Worm (Caenorhabditis elegans) whole organism, L1 larva: ENCODE data around the gene sdz-15.

Source experiments
- C16A3.4 ChIP-seq: fragments of 150-350 bp; optimal IDR thresholded peaks from 2 replicates; lab custom pipeline; 2014; ENCODE audit warnings: missing biosample characterization, missing genetic modification characterization
- F16B12.6 ChIP-seq: fragments of 150-350 bp; optimal IDR thresholded peaks from 2 replicates; lab custom pipeline; 2014; ENCODE audit warnings: missing biosample characterization, missing genetic modification characterization
- aha-1 ChIP-seq: fragments of 150-350 bp; optimal IDR thresholded peaks from 2 replicates; lab custom pipeline; 2014; ENCODE audit warnings: missing biosample characterization, missing genetic modification characterization
- aly-2 ChIP-seq: fragments of 150-350 bp; optimal IDR thresholded peaks from 2 replicates; lab custom pipeline; 2014; ENCODE audit warnings: missing biosample characterization, missing genetic modification characterization
- blmp-1 ChIP-seq: fragments of 150-350 bp; optimal IDR thresholded peaks from 2 replicates; lab custom pipeline; 2014; ENCODE audit warnings: missing biosample characterization, missing genetic modification characterization
- ceh-63 ChIP-seq: fragments of 200-800 bp; sonication (Bioruptor generic); optimal IDR thresholded peaks from 2 replicates; lab custom pipeline; 2018; ENCODE audit warnings: mild to moderate bottlenecking, missing genetic modification characterization, missing compliant biosample characterization
- ceh-82 ChIP-seq, 3 experiments: fragments of 150-350 bp in 1 of 3; sonication (generic microtip) in 2 of 3; optimal IDR thresholded peaks; 2 replicates each; lab custom pipeline; 2014 to 2017; ENCODE audit warnings: missing biosample characterization in 3 of 3, missing genetic modification characterization in 3 of 3
- ceh-90 ChIP-seq: sonication (generic microtip); optimal IDR thresholded peaks from 2 replicates; lab custom pipeline; 2016; ENCODE audit warnings: missing genetic modification characterization, missing compliant biosample characterization
- dpl-1 ChIP-seq, 3 experiments: fragments of 150-350 bp in 2 of 3; sonication (generic microtip) in 1 of 3; optimal IDR thresholded peaks; 2 replicates each; lab custom pipeline; 2014 to 2017; ENCODE audit warnings: missing biosample characterization in 3 of 3, missing genetic modification characterization in 3 of 3, missing genetic modification reagents in 3 of 3
- dsc-1 ChIP-seq: sonication (generic microtip); optimal IDR thresholded peaks from 2 replicates; lab custom pipeline; 2016; ENCODE audit warnings: mild to moderate bottlenecking, missing genetic modification characterization, missing compliant biosample characterization
- efl-1 ChIP-seq, 4 experiments: fragments of 150-350 bp; optimal IDR thresholded peaks in 3 of 4; peaks in 1 of 4; 1 replicate in 1 of 4; 2 replicates in 3 of 4; lab custom pipeline; 2014; ENCODE audit warnings: missing biosample characterization in 2 of 4, missing genetic modification characterization in 2 of 4, missing genetic modification reagents in 2 of 4
- egl-13 ChIP-seq: sonication (generic microtip); optimal IDR thresholded peaks from 2 replicates; lab custom pipeline; 2016; ENCODE audit warnings: missing genotype, missing genetic modification reagents, missing genetic modification characterization, missing compliant biosample characterization
- egl-27 ChIP-seq, 2 experiments: fragments of 150-350 bp in 1 of 2; sonication (generic microtip); optimal IDR thresholded peaks; 3 replicates each; lab custom pipeline; 2017 to 2018; ENCODE audit warnings: missing biosample characterization in 2 of 2, missing genetic modification characterization in 2 of 2, missing genetic modification reagents in 2 of 2
- elt-2 ChIP-seq: sonication (generic microtip); optimal IDR thresholded peaks from 2 replicates; lab custom pipeline; 2016; ENCODE audit warnings: missing genetic modification characterization, mild to moderate bottlenecking, inconsistent platforms, missing compliant biosample characterization, missing genetic modification reagents
- fkh-10 ChIP-seq: sonication (generic microtip); optimal IDR thresholded peaks from 2 replicates; lab custom pipeline; 2017; ENCODE audit warnings: missing biosample characterization, missing genetic modification reagents, missing genetic modification characterization
- fkh-4 ChIP-seq: sonication (generic microtip); optimal IDR thresholded peaks from 2 replicates; lab custom pipeline; 2016; ENCODE audit warnings: missing compliant biosample characterization, missing genetic modification characterization, borderline replicate concordance
- fkh-8 ChIP-seq: sonication (generic microtip); optimal IDR thresholded peaks from 2 replicates; lab custom pipeline; 2016; ENCODE audit warnings: mild to moderate bottlenecking, missing genetic modification characterization, missing compliant biosample characterization
- fos-1 ChIP-seq: fragments of 150-350 bp; optimal IDR thresholded peaks from 2 replicates; lab custom pipeline; 2014; ENCODE audit warnings: missing biosample characterization, missing genetic modification characterization
- hlh-17 ChIP-seq: fragments of 200-800 bp; sonication (Bioruptor generic); optimal IDR thresholded peaks from 2 replicates; lab custom pipeline; 2018; ENCODE audit warnings: missing genetic modification characterization, mild to moderate bottlenecking, missing compliant biosample characterization, moderate library complexity, borderline replicate concordance
- hlh-4 ChIP-seq: sonication (generic microtip); optimal IDR thresholded peaks from 2 replicates; lab custom pipeline; 2016; ENCODE audit warnings: mild to moderate bottlenecking, missing genetic modification characterization, missing compliant biosample characterization
- isw-1 ChIP-seq: fragments of 200-800 bp; sonication (Bioruptor generic); IDR thresholded peaks from 2 replicates; pipeline ENCODE4 v1.3.6; 2022; ENCODE audit warnings: missing genetic modification characterization, missing compliant biosample characterization
- lin-13 ChIP-seq: fragments of 150-350 bp; optimal IDR thresholded peaks from 2 replicates; lab custom pipeline; 2014; ENCODE audit warnings: missing biosample characterization, missing genetic modification reagents, missing genetic modification characterization
- lin-14 ChIP-seq: fragments of 200-800 bp; sonication (Bioruptor generic); optimal IDR thresholded peaks from 2 replicates; lab custom pipeline; 2018; ENCODE audit warnings: mild to moderate bottlenecking, missing genetic modification characterization, moderate library complexity, missing compliant biosample characterization
- lin-15B ChIP-seq: fragments of 150-350 bp; sonication (generic microtip); optimal IDR thresholded peaks from 3 replicates; lab custom pipeline; 2014; ENCODE audit warnings: missing biosample characterization, missing genetic modification characterization
- lin-35 ChIP-seq, 2 experiments: fragments of 150-350 bp; optimal IDR thresholded peaks; 2 replicates each; lab custom pipeline; 2014; ENCODE audit warnings: missing biosample characterization in 2 of 2, missing genetic modification characterization in 2 of 2, missing genetic modification reagents in 2 of 2
- lir-3 ChIP-seq: sonication (generic microtip); optimal IDR thresholded peaks from 2 replicates; lab custom pipeline; 2016; ENCODE audit warnings: mild to moderate bottlenecking, missing genetic modification characterization, moderate library complexity, missing compliant biosample characterization; ENCODE audit not compliant: poor library complexity
- lsy-2 ChIP-seq, 2 experiments: fragments of 150-350 bp; optimal IDR thresholded peaks; 2 replicates each; lab custom pipeline; 2014; ENCODE audit warnings: missing biosample characterization in 2 of 2, missing genetic modification characterization in 2 of 2
- mdl-1 ChIP-seq, 2 experiments: fragments of 150-350 bp; optimal IDR thresholded peaks; 2 replicates each; lab custom pipeline; 2014 to 2017; ENCODE audit warnings: missing biosample characterization in 2 of 2, missing genetic modification characterization in 2 of 2, inconsistent platforms in 1 of 2
- mef-2 ChIP-seq: fragments of 150-350 bp; optimal IDR thresholded peaks from 2 replicates; lab custom pipeline; 2014; ENCODE audit warnings: missing biosample characterization, missing genetic modification characterization
- mep-1 ChIP-seq: fragments of 150-350 bp; optimal IDR thresholded peaks from 2 replicates; lab custom pipeline; 2014; ENCODE audit warnings: missing biosample characterization, missing genetic modification characterization
- nhr-11 ChIP-seq: fragments of 150-350 bp; optimal IDR thresholded peaks from 2 replicates; lab custom pipeline; 2014; ENCODE audit warnings: missing biosample characterization, missing genetic modification characterization
- nhr-19 ChIP-seq: fragments of 200-800 bp; sonication (Bioruptor generic); conservative IDR thresholded peaks from 2 replicates; pipeline ENCODE4 v1.3.6; 2022; ENCODE audit warnings: missing genetic modification characterization, missing compliant biosample characterization
- nhr-20 ChIP-seq: sonication (generic microtip); optimal IDR thresholded peaks from 2 replicates; lab custom pipeline; 2016; ENCODE audit warnings: mild to moderate bottlenecking, missing genetic modification characterization, missing compliant biosample characterization
- nhr-71 ChIP-seq: sonication (generic microtip); optimal IDR thresholded peaks from 2 replicates; lab custom pipeline; 2016; ENCODE audit warnings: mild to moderate bottlenecking, missing genetic modification characterization, moderate library complexity, missing compliant biosample characterization
- nhr-85 ChIP-seq: sonication (generic microtip); peaks from one replicate; lab custom pipeline; 2016; ENCODE audit warnings: missing genetic modification characterization, inconsistent platforms, missing compliant biosample characterization
- nhr-90 ChIP-seq: sonication (generic microtip); optimal IDR thresholded peaks from 2 replicates; lab custom pipeline; 2016; ENCODE audit warnings: mild to moderate bottlenecking, missing genetic modification characterization, missing compliant biosample characterization; ENCODE audit not compliant: poor library complexity
- rnt-1 ChIP-seq: sonication (generic microtip); optimal IDR thresholded peaks from 2 replicates; lab custom pipeline; 2016; ENCODE audit warnings: mild to moderate bottlenecking, missing genetic modification characterization, moderate library complexity, missing compliant biosample characterization
- skn-1 ChIP-seq: fragments of 150-350 bp; optimal IDR thresholded peaks from 2 replicates; lab custom pipeline; 2014; ENCODE audit warnings: missing biosample characterization, missing genetic modification characterization
- snpc-4 ChIP-seq: fragments of 150-350 bp; optimal IDR thresholded peaks from 2 replicates; lab custom pipeline; 2014; ENCODE audit warnings: missing biosample characterization, missing genetic modification characterization
- sup-37 ChIP-seq: fragments of 200-800 bp; sonication (Bioruptor generic); optimal IDR thresholded peaks from 2 replicates; lab custom pipeline; 2018; ENCODE audit warnings: mild to moderate bottlenecking, missing genetic modification characterization, missing compliant biosample characterization
- swsn-7 ChIP-seq: sonication (generic microtip); optimal IDR thresholded peaks from 2 replicates; lab custom pipeline; 2016; ENCODE audit warnings: missing genetic modification characterization, missing compliant biosample characterization
- tlp-1 ChIP-seq: fragments of 150-350 bp; optimal IDR thresholded peaks from 2 replicates; lab custom pipeline; 2014; ENCODE audit warnings: missing biosample characterization, missing genetic modification characterization
- unc-98 ChIP-seq: fragments of 200-800 bp; sonication (Bioruptor generic); IDR thresholded peaks from 2 replicates; pipeline ENCODE4 v1.3.6; 2022; ENCODE audit warnings: missing genetic modification characterization, missing compliant biosample characterization
- vab-15 ChIP-seq: sonication (generic microtip); optimal IDR thresholded peaks from 2 replicates; lab custom pipeline; 2017; ENCODE audit warnings: missing genotype, mild to moderate bottlenecking, missing genetic modification characterization, missing compliant biosample characterization
- xbp-1 ChIP-seq: sonication (generic microtip); optimal IDR thresholded peaks from 2 replicates; lab custom pipeline; 2016; ENCODE audit warnings: missing genetic modification characterization, missing compliant biosample characterization

sdz-15 gene

ce11 chrIII:6482918-6483317 is 15.4 kb upstream of the sdz-15 start, which contains the start of gene chtb-2:
Gene chtb-2 (plus strand): TSS chrIII:6483218.
- TF ChIP-seq ceh-63 (GFP tag; lab: Kevin White, UChicago) (no peak), fkh-4 (tag; lab: Kevin White, UChicago) (no peak), lin-35 (GFP tag; optimal IDR thresholded peaks at IDR 0.05; lab: Kevin White, UChicago) (no peak), vab-15 (tag; lab: Kevin White, UChicago) (no peak), nhr-11 (tag; lab: Kevin White, UChicago) (no peak), mdl-1 (tag; optimal IDR thresholded peaks at IDR 0.05; lab: Kevin White, UChicago) (no peak), egl-13 (tag; lab: Kevin White, UChicago) (no peak), efl-1 (optimal IDR thresholded peaks at IDR 0.05; lab: Kevin White, UChicago) (no peak), efl-1 (GFP tag; optimal IDR thresholded peaks at IDR 0.05 in 1 of 2; lab: Kevin White, UChicago) (no peak), mef-2 (no peak), fkh-10 (GFP tag; lab: Kevin White, UChicago) (no peak), lin-14 (GFP tag; lab: Kevin White, UChicago) (no peak), unc-98 (GFP tag; lab: Robert Waterston, UW) (no peak), elt-2 (no peak), lir-3 (tag; lab: Kevin White, UChicago) (no peak), lin-15B (tag; lab: Kevin White, UChicago) (no peak), fos-1 (tag; lab: Kevin White, UChicago) (no peak), hlh-4 (tag; lab: Kevin White, UChicago) (no peak), egl-27 (tag; optimal IDR thresholded peaks at IDR 0.05; lab: Kevin White, UChicago) (no peak), ceh-90 (tag; lab: Kevin White, UChicago) (no peak)

ce11 chrIII:6488916-6489315 is 9.4 kb upstream of the sdz-15 start:
- TF ChIP-seq nhr-85 (tag; lab: Kevin White, UChicago): peak; percentile 79
- TF ChIP-seq lin-14 (GFP tag; lab: Kevin White, UChicago): no peak
- TF ChIP-seq swsn-7 (tag; lab: Kevin White, UChicago): peak; percentile 50
- TF ChIP-seq rnt-1 (tag; lab: Kevin White, UChicago): peak; percentile 52
- TF ChIP-seq F16B12.6 (tag; lab: Kevin White, UChicago): peak; percentile 95
- TF ChIP-seq dsc-1 (tag; lab: Kevin White, UChicago): peak; percentile 39
- TF ChIP-seq mep-1: peak; percentile 36
- peak; percentile 28 for TF ChIP-seq fos-1 (tag; lab: Kevin White, UChicago)
- no peak for TF ChIP-seq hlh-17
- peak; percentile 7 for TF ChIP-seq fkh-8 (tag; lab: Kevin White, UChicago)
- TF ChIP-seq xbp-1 (tag; lab: Kevin White, UChicago): peak; percentile 49
- TF ChIP-seq aha-1: no peak
- TF ChIP-seq nhr-20 (tag; lab: Kevin White, UChicago): peak; percentile 62
- peak; percentile 5 to 50 (median 33) for TF ChIP-seq ceh-82 (tag; optimal IDR thresholded peaks at IDR 0.05; lab: Kevin White, UChicago)
- TF ChIP-seq elt-2: no peak
- peak; percentile 43 for TF ChIP-seq blmp-1 (tag; lab: Kevin White, UChicago)
- TF ChIP-seq skn-1: peak; percentile 98
- TF ChIP-seq sup-37 (GFP tag; lab: Kevin White, UChicago): no peak
- peak; percentile 36 for TF ChIP-seq isw-1 (GFP tag; lab: Robert Waterston, UW)
- no peak for TF ChIP-seq tlp-1
- TF ChIP-seq lin-13: peak; percentile 16
- peak in 1 of 2 experiments; percentile 36 for TF ChIP-seq mdl-1 (tag; optimal IDR thresholded peaks at IDR 0.05; lab: Kevin White, UChicago)
- TF ChIP-seq lin-35 (GFP tag; optimal IDR thresholded peaks at IDR 0.05; lab: Kevin White, UChicago): peak; percentile 54 to 64
- TF ChIP-seq nhr-19: peak; percentile 55
- peak; percentile 49 for TF ChIP-seq C16A3.4 (tag; lab: Kevin White, UChicago)
- no peak for TF ChIP-seq aly-2
- peak; percentile 65 for TF ChIP-seq nhr-71
- TF ChIP-seq lsy-2 (tag; optimal IDR thresholded peaks at IDR 0.05; lab: Kevin White, UChicago): peak; percentile 72 to 76
- peak; percentile 16 for TF ChIP-seq snpc-4
- peak; percentile 24 for TF ChIP-seq nhr-90 (tag; lab: Kevin White, UChicago)
- TF ChIP-seq efl-1 (optimal IDR thresholded peaks at IDR 0.05; lab: Kevin White, UChicago): peak; percentile 64 to 77
- TF ChIP-seq efl-1 (GFP tag; optimal IDR thresholded peaks at IDR 0.05 in 1 of 2; lab: Kevin White, UChicago): peak; percentile 72 to 96
- TF ChIP-seq dpl-1 (GFP tag; optimal IDR thresholded peaks at IDR 0.05; lab: Kevin White, UChicago): peak; percentile 66 to 74 (median 72)
- TF ChIP-seq lin-15B (tag; lab: Kevin White, UChicago): peak; percentile 13
